Worm (Caenorhabditis elegans) whole organism, L1 larva: ENCODE results near the gene Y73B6BL.22.

Source experiments
- dpl-1 ChIP-seq, 3 experiments: fragments of 150-350 bp in 2 of 3; sonication (generic microtip) in 1 of 3; optimal IDR thresholded peaks; 2 replicates each; lab custom pipeline; 2014 to 2017; ENCODE audit warnings: missing biosample characterization in 3 of 3, missing genetic modification characterization in 3 of 3, missing genetic modification reagents in 3 of 3
- elt-2 ChIP-seq: sonication (generic microtip); optimal IDR thresholded peaks from 2 replicates; lab custom pipeline; 2016; ENCODE audit warnings: missing genetic modification characterization, mild to moderate bottlenecking, inconsistent platforms, missing compliant biosample characterization, missing genetic modification reagents
- isw-1 ChIP-seq: fragments of 200-800 bp; sonication (Bioruptor generic); IDR thresholded peaks from 2 replicates; pipeline ENCODE4 v1.3.6; 2022; ENCODE audit warnings: missing genetic modification characterization, missing compliant biosample characterization
- lin-35 ChIP-seq, 2 experiments: fragments of 150-350 bp; optimal IDR thresholded peaks; 2 replicates each; lab custom pipeline; 2014; ENCODE audit warnings: missing biosample characterization in 2 of 2, missing genetic modification characterization in 2 of 2, missing genetic modification reagents in 2 of 2
- lin-39 ChIP-seq: fragments of 150-350 bp; optimal IDR thresholded peaks from 2 replicates; lab custom pipeline; 2014; ENCODE audit warnings: missing biosample characterization, missing genetic modification reagents, missing genetic modification characterization
- lir-3 ChIP-seq: sonication (generic microtip); optimal IDR thresholded peaks from 2 replicates; lab custom pipeline; 2016; ENCODE audit warnings: mild to moderate bottlenecking, missing genetic modification characterization, moderate library complexity, missing compliant biosample characterization; ENCODE audit not compliant: poor library complexity
- lsy-2 ChIP-seq, 2 experiments: fragments of 150-350 bp; optimal IDR thresholded peaks; 2 replicates each; lab custom pipeline; 2014; ENCODE audit warnings: missing biosample characterization in 2 of 2, missing genetic modification characterization in 2 of 2
- nhr-28 ChIP-seq: fragments of 150-350 bp; optimal IDR thresholded peaks from 2 replicates; lab custom pipeline; 2014; ENCODE audit warnings: missing biosample characterization, missing genetic modification characterization
- pag-3 ChIP-seq: sonication (generic microtip); optimal IDR thresholded peaks from 2 replicates; lab custom pipeline; 2017; ENCODE audit warnings: missing genetic modification characterization, mild to moderate bottlenecking, missing compliant biosample characterization, antibody characterized with exemption, borderline replicate concordance; ENCODE audit not compliant: insufficient read depth
- sptf-1 ChIP-seq: fragments of 150-350 bp; optimal IDR thresholded peaks from 2 replicates; lab custom pipeline; 2014; ENCODE audit warnings: missing biosample characterization, missing genetic modification characterization

DNA sequence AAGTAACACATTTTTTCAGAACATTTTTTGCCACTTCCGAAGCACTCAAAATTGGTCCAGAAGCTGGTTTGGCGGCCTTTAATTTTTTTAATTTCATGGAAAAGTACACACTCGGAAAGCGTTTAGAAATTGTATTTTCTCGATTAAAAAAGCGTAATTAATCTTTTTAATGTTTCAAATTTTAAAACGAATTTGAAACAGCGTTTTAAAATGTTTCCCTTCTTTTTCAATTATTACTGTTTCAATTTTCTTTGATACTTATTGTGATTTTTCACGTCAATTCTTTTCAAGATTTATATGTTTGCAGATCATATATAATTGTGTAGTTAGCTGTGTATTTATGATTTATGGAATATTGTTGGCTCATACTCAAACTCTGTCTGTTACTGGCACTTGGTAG lies 47.6 kb upstream of the Y73B6BL.22 start, which contains the start of gene acr-25:
- TF ChIP-seq sptf-1 (tag; lab: Kevin White, UChicago) = no peak
- TF ChIP-seq lin-35 (GFP tag; optimal IDR thresholded peaks at IDR 0.05; lab: Kevin White, UChicago) = no peak
- TF ChIP-seq lsy-2 (tag; optimal IDR thresholded peaks at IDR 0.05; lab: Kevin White, UChicago) = no peak
- no peak for TF ChIP-seq pag-3
- no peak for TF ChIP-seq elt-2 (tag; lab: Kevin White, UChicago)
- TF ChIP-seq nhr-28 (tag; lab: Kevin White, UChicago) = no peak
- no peak for TF ChIP-seq dpl-1 (GFP tag; optimal IDR thresholded peaks at IDR 0.05; lab: Kevin White, UChicago)
- no peak for TF ChIP-seq lir-3
- TF ChIP-seq lin-39 = no peak
- TF ChIP-seq isw-1 (GFP tag; lab: Robert Waterston, UW) = no peak
